Fruit fly (Drosophila melanogaster): ENCODE measurements around the gene CG43339.

DNA sequence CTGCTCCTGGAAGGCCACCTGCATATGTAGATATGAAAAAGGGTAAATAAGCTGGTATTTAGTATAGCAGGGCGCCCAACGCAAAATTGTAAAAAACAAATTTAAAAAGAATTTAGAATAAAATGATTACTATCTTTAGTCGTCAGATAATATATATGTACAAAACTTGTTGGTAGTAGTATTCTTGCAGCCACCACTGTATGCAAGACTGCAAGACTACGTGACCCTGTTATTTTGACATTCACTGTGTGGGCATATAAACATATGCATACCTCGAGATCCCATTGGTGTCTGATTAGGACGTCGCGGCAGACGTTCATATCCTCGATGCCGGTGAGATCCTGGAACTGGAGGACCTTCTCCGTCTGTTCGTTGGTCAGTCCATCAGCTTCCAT lies 34.8 kb upstream of the CG43339 start:
- no peak for TF ChIP-seq CG8478 (optimal IDR thresholded peaks at IDR 0.05)
- TF ChIP-seq CTCF (optimal IDR thresholded peaks at IDR 0.05): no peak

All from S2 (cell line).